Worm (Caenorhabditis elegans) whole organism, L4 larva: Measurements from ENCODE around the gene tra-1.
A peak's percentile ranks its signal among the peaks of the same experiment; 100 is the strongest.

Experiments used
- dmd-9 ChIP-seq: fragments of 200-800 bp; sonication (Bioruptor generic); IDR thresholded peaks from 2 replicates; pipeline ENCODE4 v1.3.6; 2022; ENCODE audit warnings: missing genetic modification reagents, missing genetic modification characterization, missing compliant biosample characterization
- duxl-1 ChIP-seq: sonication (generic microtip); optimal IDR thresholded peaks from 2 replicates; lab custom pipeline; 2016; ENCODE audit warnings: mild to moderate bottlenecking, missing genetic modification characterization, moderate library complexity, missing compliant biosample characterization; ENCODE audit not compliant: poor library complexity
- hlh-30 ChIP-seq: sonication (generic microtip); optimal IDR thresholded peaks from 2 replicates; lab custom pipeline; 2017; ENCODE audit warnings: antibody characterized with exemption, mild to moderate bottlenecking, missing genetic modification characterization, missing compliant biosample characterization; ENCODE audit not compliant: insufficient read depth
- lin-13 ChIP-seq: fragments of 150-350 bp; optimal IDR thresholded peaks from 2 replicates; lab custom pipeline; 2014; ENCODE audit warnings: missing biosample characterization, missing genetic modification reagents, missing genetic modification characterization
- mdl-1 ChIP-seq, 2 experiments: fragments of 150-350 bp in 1 of 2; sonication (generic microtip) in 1 of 2; optimal IDR thresholded peaks; 2 replicates each; lab custom pipeline; 2014 to 2017; ENCODE audit warnings: missing biosample characterization in 2 of 2, missing genetic modification characterization in 2 of 2
- nhr-10 ChIP-seq: fragments of 150-350 bp; optimal IDR thresholded peaks from 2 replicates; lab custom pipeline; 2014; ENCODE audit warnings: missing biosample characterization, missing genetic modification characterization
- pqm-1 ChIP-seq: sonication (generic microtip); optimal IDR thresholded peaks from 2 replicates; lab custom pipeline; 2017; ENCODE audit warnings: missing biosample characterization, missing genetic modification characterization
- unc-39 ChIP-seq: sonication (generic microtip); optimal IDR thresholded peaks from 2 replicates; lab custom pipeline; 2017; ENCODE audit warnings: missing biosample characterization, missing genetic modification characterization
- unc-62 ChIP-seq, 3 experiments: fragments of 150-350 bp in 1 of 3; sonication (generic microtip); optimal IDR thresholded peaks in 2 of 3; peaks in 1 of 3; 1 replicate in 1 of 3; 2 replicates in 2 of 3; lab custom pipeline; 2014 to 2017; ENCODE audit warnings: missing biosample characterization in 3 of 3, missing genetic modification characterization in 3 of 3, missing genetic modification reagents in 3 of 3, missing genotype in 1 of 3

DNA sequence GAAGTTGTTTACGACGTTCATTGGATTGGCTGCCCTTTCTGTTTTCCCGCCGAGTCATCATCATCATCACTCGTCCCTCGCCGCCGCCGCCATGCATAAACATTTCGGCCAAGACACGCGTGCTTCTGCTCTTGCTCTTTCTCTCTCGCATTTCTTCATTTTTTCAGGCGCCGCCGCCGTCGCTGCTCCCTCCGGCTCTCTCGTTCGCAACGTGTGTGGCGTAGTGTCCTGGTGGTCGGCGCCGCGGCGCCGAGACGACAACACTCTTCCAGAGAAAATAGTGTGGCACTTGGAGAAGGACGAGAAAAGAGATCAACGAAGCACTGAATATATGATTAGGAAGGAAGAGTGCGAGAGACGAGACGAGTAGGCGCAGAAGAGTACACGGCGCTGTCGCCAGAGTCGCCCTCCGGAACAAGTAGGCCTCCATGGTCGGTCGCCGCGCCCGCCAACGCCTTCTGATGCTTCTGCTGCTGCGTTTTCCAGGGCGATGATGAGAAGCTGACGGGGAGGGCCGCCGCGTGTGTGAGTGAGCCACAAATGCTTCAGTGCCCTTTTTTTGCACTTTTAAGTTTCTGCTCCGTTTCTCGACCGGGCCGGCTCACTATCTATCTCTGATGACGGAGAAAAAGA is 9.4 kb downstream of the tra-1 start:
- TF ChIP-seq nhr-10 (tag; lab: Kevin White, UChicago) = no peak
- no peak for TF ChIP-seq unc-62 (GFP tag; optimal IDR thresholded peaks at IDR 0.05 in 1 of 2; lab: Kevin White, UChicago)
- no peak for TF ChIP-seq unc-62 (tag; optimal IDR thresholded peaks at IDR 0.05; lab: Kevin White, UChicago)
- TF ChIP-seq unc-39 (tag; lab: Kevin White, UChicago) = no peak
- peak; percentile 67 for TF ChIP-seq hlh-30 (tag; lab: Kevin White, UChicago)
- TF ChIP-seq lin-13 (GFP tag; lab: Kevin White, UChicago) = no peak
- peak; percentile 30 for TF ChIP-seq pqm-1
- TF ChIP-seq duxl-1 = no peak
- no peak for TF ChIP-seq dmd-9
- TF ChIP-seq mdl-1 (tag; optimal IDR thresholded peaks at IDR 0.05; lab: Kevin White, UChicago) = peak in 1 of 2 experiments; percentile 84
